Fruit fly (Drosophila melanogaster) whole organism, embryonic: ENCODE measurements around the gene CG6465.

ENCODE experiments used
- B-H2 ChIP-seq: fragments of 200-800 bp; sonication (Bioruptor generic); optimal IDR thresholded peaks from 2 replicates; lab custom pipeline; 2018; ENCODE audit warnings: missing biosample characterization, mild to moderate bottlenecking, missing genetic modification characterization
- Blimp-1 ChIP-seq: fragments of 200-800 bp; sonication (Bioruptor generic); optimal IDR thresholded peaks from 3 replicates; lab custom pipeline; 2018; ENCODE audit warnings: missing biosample characterization, missing genetic modification characterization, mild to moderate bottlenecking, moderate library complexity, missing genetic modification reagents
- CG30431 ChIP-seq: fragments of 200-800 bp; sonication (Bioruptor generic); optimal IDR thresholded peaks from 2 replicates; lab custom pipeline; 2017; ENCODE audit warnings: missing biosample characterization, missing genetic modification characterization
- CG33557 ChIP-seq: fragments of 200-800 bp; sonication (Bioruptor generic); optimal IDR thresholded peaks from 2 replicates; lab custom pipeline; 2019; ENCODE audit warnings: missing biosample characterization, mild to moderate bottlenecking, missing genetic modification characterization, moderate library complexity
- CG7556 ChIP-seq: fragments of 200-800 bp; sonication (Bioruptor generic); optimal IDR thresholded peaks from 2 replicates; lab custom pipeline; 2017; ENCODE audit warnings: missing biosample characterization, mild to moderate bottlenecking, missing genetic modification characterization
- CG7786 ChIP-seq: fragments of 200-800 bp; sonication (Bioruptor generic); optimal IDR thresholded peaks from 2 replicates; lab custom pipeline; 2016; ENCODE audit warnings: missing biosample characterization, missing genetic modification characterization
- CG8924 ChIP-seq: fragments of 200-800 bp; optimal IDR thresholded peaks from 3 replicates; lab custom pipeline; 2019; ENCODE audit warnings: missing biosample characterization, mild to moderate bottlenecking, missing genetic modification characterization, moderate library complexity
- CG9727 ChIP-seq: fragments of 200-800 bp; sonication (Bioruptor generic); optimal IDR thresholded peaks from 3 replicates; lab custom pipeline; 2017; ENCODE audit warnings: missing biosample characterization, mild to moderate bottlenecking, missing genetic modification characterization
- D ChIP-seq, 2 experiments: fragments of 200-800 bp in 1 of 2; fragments of >200 bp in 1 of 2; sonication (Bioruptor generic) in 1 of 2; optimal IDR thresholded peaks; 2 replicates in 1 of 2; 3 replicates in 1 of 2; lab custom pipeline; 2017; ENCODE audit warnings: mild to moderate bottlenecking in 1 of 2, missing biosample characterization in 1 of 2, missing genetic modification characterization in 1 of 2, missing genetic modification reagents in 1 of 2
- Dip3 ChIP-seq: fragments of 200-800 bp; sonication (Bioruptor generic); optimal IDR thresholded peaks from 3 replicates; lab custom pipeline; 2016; ENCODE audit warnings: missing biosample characterization, missing genetic modification characterization
- Drgx ChIP-seq: fragments of 200-800 bp; sonication (Bioruptor generic); IDR thresholded peaks from 2 replicates; pipeline ENCODE4 v1.3.6; 2022; ENCODE audit warnings: missing biosample characterization, missing genetic modification characterization
- Ets65A ChIP-seq: fragments of 200-800 bp; sonication (Bioruptor generic); peaks from one replicate; lab custom pipeline; 2016; ENCODE audit warnings: missing biosample characterization, missing genetic modification characterization
- GATAe ChIP-seq: fragments of 200-800 bp; sonication (Bioruptor generic); conservative IDR thresholded peaks from 2 replicates; pipeline ENCODE4 v1.3.6; 2022; ENCODE audit warnings: missing biosample characterization, missing genetic modification characterization
- Gsc ChIP-seq: fragments of 200-800 bp; sonication (Bioruptor generic); IDR thresholded peaks from 2 replicates; pipeline ENCODE4 v1.3.6; 2022; ENCODE audit warnings: missing biosample characterization, missing genetic modification characterization
- HLH3B ChIP-seq: fragments of 200-800 bp; sonication (Bioruptor generic); IDR thresholded peaks from 2 replicates; pipeline ENCODE4 v1.3.6; 2022; ENCODE audit warnings: missing biosample characterization, missing genetic modification characterization
- HLH4C ChIP-seq: fragments of 200-800 bp; sonication (Bioruptor generic); IDR thresholded peaks from 3 replicates; pipeline ENCODE4 v1.3.6; 2022; ENCODE audit warnings: missing biosample characterization, missing genetic modification characterization; ENCODE audit not compliant: partially characterized antibody
- Hmx ChIP-seq: fragments of 200-800 bp; sonication (Bioruptor generic); optimal IDR thresholded peaks from 2 replicates; lab custom pipeline; 2016; ENCODE audit warnings: missing biosample characterization, missing genetic modification characterization
- Lim3 ChIP-seq: fragments of 200-800 bp; sonication (Bioruptor generic); IDR thresholded peaks from 2 replicates; pipeline ENCODE4 v1.3.6; 2022; ENCODE audit warnings: missing biosample characterization, missing genetic modification characterization
- Nf-YC ChIP-seq: fragments of 200-800 bp; optimal IDR thresholded peaks from 3 replicates; lab custom pipeline; 2019; ENCODE audit warnings: missing biosample characterization, mild to moderate bottlenecking, missing genetic modification characterization, moderate library complexity
- Oaz ChIP-seq: fragments of 200-800 bp; sonication (Bioruptor generic); IDR thresholded peaks from 2 replicates; pipeline ENCODE4 v1.3.6; 2022; ENCODE audit warnings: missing biosample characterization, missing genetic modification characterization
- Rx ChIP-seq: fragments of 200-800 bp; sonication (Bioruptor generic); IDR thresholded peaks from 2 replicates; pipeline ENCODE4 v1.3.6; 2022; ENCODE audit warnings: missing biosample characterization, missing genetic modification characterization
- Spps ChIP-seq: fragments of 200-800 bp; sonication (Bioruptor generic); optimal IDR thresholded peaks from 2 replicates; lab custom pipeline; 2018; ENCODE audit warnings: missing biosample characterization, mild to moderate bottlenecking, missing genetic modification characterization
- Taf1 ChIP-seq: fragments of 200-800 bp; sonication (Bioruptor generic); IDR thresholded peaks from 2 replicates; pipeline ENCODE4 v1.3.6; 2022; ENCODE audit warnings: missing biosample characterization, missing genetic modification characterization
- ab ChIP-seq: fragments of 200-800 bp; sonication (Bioruptor generic); optimal IDR thresholded peaks from 2 replicates; lab custom pipeline; 2016; ENCODE audit warnings: missing biosample characterization, missing genetic modification characterization
- abd-A ChIP-seq: fragments of 200-800 bp; sonication (Bioruptor generic); optimal IDR thresholded peaks from 3 replicates; lab custom pipeline; 2019; ENCODE audit warnings: missing biosample characterization, mild to moderate bottlenecking, missing genetic modification characterization, moderate library complexity
- bsh ChIP-seq, 2 experiments: fragments of 200-800 bp; sonication (Bioruptor generic); optimal IDR thresholded peaks; 2 replicates each; lab custom pipeline; 2017 to 2018; ENCODE audit warnings: mild to moderate bottlenecking in 2 of 2, missing biosample characterization in 2 of 2, missing genetic modification characterization in 2 of 2, moderate library complexity in 1 of 2
- dm ChIP-seq: fragments of 200-800 bp; sonication (Bioruptor generic); optimal IDR thresholded peaks from 3 replicates; lab custom pipeline; 2016; ENCODE audit warnings: missing biosample characterization, missing genetic modification characterization
- eve ChIP-seq, 2 experiments: fragments of >200 bp; optimal IDR thresholded peaks; 2 replicates each; lab custom pipeline; 2017; ENCODE audit warnings: missing biosample characterization in 2 of 2, missing genetic modification characterization in 2 of 2
- grn ChIP-seq: fragments of 200-800 bp; sonication (Bioruptor generic); optimal IDR thresholded peaks from 3 replicates; lab custom pipeline; 2017; ENCODE audit warnings: missing biosample characterization, missing genetic modification characterization
- gsb ChIP-seq: fragments of 200-800 bp; sonication (Bioruptor generic); IDR thresholded peaks from 2 replicates; pipeline ENCODE4 v1.3.6; 2022; ENCODE audit warnings: missing biosample characterization, missing genetic modification characterization
- her ChIP-seq: fragments of 200-800 bp; sonication (Bioruptor generic); optimal IDR thresholded peaks from 2 replicates; lab custom pipeline; 2016; ENCODE audit warnings: missing biosample characterization, missing genetic modification characterization
- luna ChIP-seq: fragments of 200-800 bp; sonication (Bioruptor generic); optimal IDR thresholded peaks from 2 replicates; lab custom pipeline; 2016; ENCODE audit warnings: missing biosample characterization, missing genetic modification characterization
- nau ChIP-seq: fragments of 200-800 bp; sonication (Bioruptor generic); optimal IDR thresholded peaks from 3 replicates; lab custom pipeline; 2017; ENCODE audit warnings: missing biosample characterization, mild to moderate bottlenecking, missing genetic modification characterization, missing genetic modification reagents
- prd ChIP-seq, 3 experiments: fragments of >200 bp in 2 of 3; fragments of 200-800 bp in 1 of 3; sonication (Bioruptor generic) in 1 of 3; optimal IDR thresholded peaks in 2 of 3; IDR thresholded peaks in 1 of 3; 2 replicates in 2 of 3; 3 replicates in 1 of 3; pipeline versions ENCODE4 v1.3.6 to Lab custom; 2017 to 2022; ENCODE audit warnings: missing biosample characterization in 1 of 3, missing genetic modification characterization in 1 of 3
- pros ChIP-seq: fragments of 200-800 bp; sonication (Bioruptor generic); optimal IDR thresholded peaks from 3 replicates; lab custom pipeline; 2019; ENCODE audit warnings: missing biosample characterization, mild to moderate bottlenecking, missing genetic modification characterization, moderate library complexity
- ranshi ChIP-seq: fragments of 200-800 bp; sonication (Bioruptor generic); IDR thresholded peaks from 2 replicates; pipeline ENCODE4 v1.3.6; 2022; ENCODE audit warnings: missing biosample characterization, missing genetic modification characterization
- scrt ChIP-seq: fragments of 200-800 bp; sonication (Bioruptor generic); optimal IDR thresholded peaks from 2 replicates; lab custom pipeline; 2018; ENCODE audit warnings: missing biosample characterization, mild to moderate bottlenecking, missing genetic modification characterization, moderate library complexity
- sens ChIP-seq: fragments of 200-800 bp; sonication (Bioruptor generic); peaks from one replicate; lab custom pipeline; 2016; ENCODE audit warnings: missing biosample characterization, missing genetic modification characterization
- seq ChIP-seq: fragments of 200-800 bp; sonication (Bioruptor generic); IDR thresholded peaks from 2 replicates; pipeline ENCODE4 v1.3.6; 2022; ENCODE audit warnings: missing biosample characterization, missing genetic modification characterization
- sim ChIP-seq: fragments of 200-800 bp; sonication (Bioruptor generic); IDR thresholded peaks from 2 replicates; pipeline ENCODE4 v1.3.6; 2022; ENCODE audit warnings: missing biosample characterization, missing genetic modification characterization
- tll ChIP-seq, 2 experiments: fragments of 200-800 bp in 1 of 2; fragments of >200 bp in 1 of 2; sonication (Bioruptor generic) in 1 of 2; optimal IDR thresholded peaks; 2 replicates each; lab custom pipeline; 2017 to 2019; ENCODE audit warnings: missing biosample characterization in 2 of 2, missing genetic modification characterization in 2 of 2, mild to moderate bottlenecking in 1 of 2, moderate library complexity in 1 of 2
- ttk ChIP-seq: fragments of 200-800 bp; sonication (Bioruptor generic); IDR thresholded peaks from 2 replicates; pipeline ENCODE4 v2.1.2; 2022; ENCODE audit warnings: missing biosample characterization, missing genetic modification characterization
- vvl ChIP-seq: fragments of 200-800 bp; sonication (Bioruptor generic); IDR thresholded peaks from 2 replicates; pipeline ENCODE4 v1.3.6; 2022; ENCODE audit warnings: missing biosample characterization, missing genetic modification characterization
- zen ChIP-seq: fragments of 200-800 bp; sonication (Bioruptor generic); optimal IDR thresholded peaks from 3 replicates; lab custom pipeline; 2018; ENCODE audit warnings: missing biosample characterization, mild to moderate bottlenecking, missing genetic modification characterization, moderate library complexity
- zfh2 ChIP-seq: fragments of 200-800 bp; sonication (Bioruptor generic); optimal IDR thresholded peaks from 2 replicates; lab custom pipeline; 2016; ENCODE audit warnings: missing biosample characterization, missing genetic modification characterization

The CG6465 gene

dm6 chr3R:10672680-10673079 is 4.4 kb downstream of the CG6465 start:
- no peak for TF ChIP-seq zfh2 (GFP tag; lab: Kevin White, UChicago)
- TF ChIP-seq sens (GFP tag; lab: Kevin White, UChicago) = peak; percentile 51
- TF ChIP-seq, all 482 proteins: peak for 1

dm6 chr3R:10669950-10670349 is 7.1 kb downstream of the CG6465 start:
- TF ChIP-seq Blimp-1 (GFP tag; lab: Kevin White, UChicago) (no peak), ab (no peak), CG33557 (GFP tag; lab: Kevin White, UChicago) (no peak), Dip3 (GFP tag; lab: Kevin White, UChicago) (no peak)

- peak; percentile 74 for TF ChIP-seq D (optimal IDR thresholded peaks at IDR 0.05; lab: Kevin White, UChicago)
- TF ChIP-seq D (GFP tag; optimal IDR thresholded peaks at IDR 0.05; lab: Kevin White, UChicago) = no peak
- no peak for TF ChIP-seq CG7786
- TF ChIP-seq prd (optimal IDR thresholded peaks at IDR 0.05; lab: Kevin White, UChicago) = no peak
- 0 out of 3 replicates have a peak, but pooled peaks have one; percentile 13 for TF ChIP-seq prd (GFP tag; IDR thresholded peaks at IDR 0.05; lab: Robert Waterston, UW)
- TF ChIP-seq tll (GFP tag; optimal IDR thresholded peaks at IDR 0.05; lab: Kevin White, UChicago) = peak in 1 of 2 experiments; percentile 99
- TF ChIP-seq Rx (GFP tag; lab: Robert Waterston, UW) = no peak
- no peak for TF ChIP-seq Lim3 (GFP tag; lab: Robert Waterston, UW)
- no peak for TF ChIP-seq Ets65A (GFP tag; lab: Kevin White, UChicago)
- TF ChIP-seq zen (tag; lab: Kevin White, UChicago) = peak; percentile 49
- no peak for TF ChIP-seq GATAe (GFP tag; lab: Robert Waterston, UW)
- TF ChIP-seq Nf-YC (tag; lab: Kevin White, UChicago) = no peak
These were observed 9.1 kb downstream of the CG6465 start for dm6 chr3R:10667964-10668363.

- TF ChIP-seq eve (GFP tag; optimal IDR thresholded peaks at IDR 0.05; lab: Kevin White, UChicago) (peak in 1 of 2 experiments; percentile 77), sim (GFP tag; lab: Robert Waterston, UW) (peak; percentile 51; the same call in 1 of the 2 replicates), her (GFP tag; lab: Kevin White, UChicago) (peak; percentile 17), CG9727 (GFP tag; lab: Kevin White, UChicago) (peak; percentile 62), HLH4C (GFP tag; lab: Robert Waterston, UW) (no peak), Drgx (peak; percentile 74), Spps (tag; lab: Kevin White, UChicago) (peak; percentile 42), CG7556 (peak; percentile 18), HLH3B (peak; percentile 49; the same call in 1 of the 2 replicates), nau (GFP tag; lab: Kevin White, UChicago) (peak; percentile 57), CG30431 (GFP tag; lab: Kevin White, UChicago) (no peak), CG8924 (tag; lab: Kevin White, UChicago) (peak; percentile 38), CG33557 (GFP tag; lab: Kevin White, UChicago) (peak; percentile 65), luna (GFP tag; lab: Kevin White, UChicago) (no peak), bsh (GFP tag; optimal IDR thresholded peaks at IDR 0.05; lab: Kevin White, UChicago) (peak; percentile 23 to 60), grn (GFP tag; lab: Kevin White, UChicago) (peak; percentile 9), Taf1 (no peak), vvl (GFP tag; lab: Robert Waterston, UW) (peak; percentile 82), ranshi (peak; percentile 48; the same call in 1 of the 2 replicates), ttk (GFP tag; lab: Robert Waterston, UW) (peak; percentile 29; the same call in 1 of the 2 replicates), abd-A (tag; lab: Kevin White, UChicago) (peak; percentile 86), B-H2 (GFP tag; lab: Kevin White, UChicago) (no peak), pros (peak; percentile 40), Oaz (GFP tag; lab: Robert Waterston, UW) (peak; percentile 23; the same call in 1 of the 2 replicates), Hmx (no peak), gsb (GFP tag; lab: Robert Waterston, UW) (peak; percentile 39; the same call in 1 of the 2 replicates), seq (peak; percentile 94), scrt (GFP tag; lab: Kevin White, UChicago) (peak; percentile 56), dm (peak; percentile 41), Gsc (GFP tag; lab: Robert Waterston, UW) (no peak)
These were observed 12.1 kb downstream of the CG6465 start for dm6 chr3R:10664942-10665341.
